Worm (Caenorhabditis elegans) whole organism, L3 larva: ENCODE results near the gene sra-9.

Source experiments
- R02D3.7 ChIP-seq: fragments of 150-350 bp; optimal IDR thresholded peaks from 2 replicates; lab custom pipeline; 2014; ENCODE audit warnings: missing biosample characterization, missing genetic modification characterization
- ZK546.5 ChIP-seq: sonication (generic microtip); optimal IDR thresholded peaks from 2 replicates; lab custom pipeline; 2017; ENCODE audit warnings: missing biosample characterization, missing genetic modification characterization
- aly-2 ChIP-seq: fragments of 150-350 bp; optimal IDR thresholded peaks from 2 replicates; lab custom pipeline; 2014; ENCODE audit warnings: missing biosample characterization, missing genetic modification characterization
- ama-1 ChIP-seq: fragments of 150-350 bp; optimal IDR thresholded peaks from 2 replicates; lab custom pipeline; 2018
- ceh-16 ChIP-seq: sonication (generic microtip); optimal IDR thresholded peaks from 2 replicates; lab custom pipeline; 2017; ENCODE audit warnings: missing biosample characterization, missing genetic modification characterization
- ceh-82 ChIP-seq: fragments of 150-350 bp; optimal IDR thresholded peaks from 2 replicates; lab custom pipeline; 2014; ENCODE audit warnings: missing biosample characterization, missing genetic modification characterization
- daf-12 ChIP-seq: fragments of 150-350 bp; optimal IDR thresholded peaks from 2 replicates; lab custom pipeline; 2014; ENCODE audit warnings: missing biosample characterization, missing genetic modification reagents, missing genetic modification characterization
- elt-1 ChIP-seq: fragments of 150-350 bp; optimal IDR thresholded peaks from 2 replicates; lab custom pipeline; 2014; ENCODE audit warnings: missing biosample characterization, missing genetic modification characterization
- elt-2 ChIP-seq: sonication (generic microtip); optimal IDR thresholded peaks from 2 replicates; lab custom pipeline; 2016; ENCODE audit warnings: missing genetic modification reagents, mild to moderate bottlenecking, missing genetic modification characterization, missing compliant biosample characterization
- eor-1 ChIP-seq, 2 experiments: fragments of 150-350 bp; optimal IDR thresholded peaks; 2 replicates each; lab custom pipeline; 2014 to 2018; ENCODE audit warnings: missing biosample characterization in 2 of 2, missing genetic modification characterization in 2 of 2
- fkh-2 ChIP-seq: fragments of 150-350 bp; optimal IDR thresholded peaks from 2 replicates; lab custom pipeline; 2014; ENCODE audit warnings: missing biosample characterization, missing genetic modification reagents, missing genetic modification characterization
- fos-1 ChIP-seq: fragments of 150-350 bp; optimal IDR thresholded peaks from 2 replicates; lab custom pipeline; 2014; ENCODE audit warnings: missing biosample characterization, missing genetic modification characterization
- hmg-11 ChIP-seq: sonication (generic microtip); optimal IDR thresholded peaks from 2 replicates; lab custom pipeline; 2016; ENCODE audit warnings: missing genetic modification characterization, missing compliant biosample characterization
- lin-15B ChIP-seq: fragments of 150-350 bp; optimal IDR thresholded peaks from 2 replicates; lab custom pipeline; 2014; ENCODE audit warnings: missing biosample characterization, missing genetic modification characterization
- lin-39 ChIP-seq: fragments of 150-350 bp; optimal IDR thresholded peaks from 2 replicates; lab custom pipeline; 2018; ENCODE audit warnings: missing biosample characterization, missing genetic modification reagents, missing genetic modification characterization
- lsy-12 ChIP-seq: sonication (generic microtip); optimal IDR thresholded peaks from 2 replicates; lab custom pipeline; 2016; ENCODE audit warnings: mild to moderate bottlenecking, missing genetic modification characterization, missing compliant biosample characterization
- mdl-1 ChIP-seq: fragments of 150-350 bp; optimal IDR thresholded peaks from 2 replicates; lab custom pipeline; 2014; ENCODE audit warnings: missing biosample characterization, missing genetic modification characterization
- mml-1 ChIP-seq: fragments of 150-350 bp; sonication (generic microtip); optimal IDR thresholded peaks from 3 replicates; lab custom pipeline; 2014; ENCODE audit warnings: missing biosample characterization, missing genetic modification characterization
- nhr-11 ChIP-seq: fragments of 150-350 bp; optimal IDR thresholded peaks from 2 replicates; lab custom pipeline; 2014; ENCODE audit warnings: missing biosample characterization, missing genetic modification characterization
- nhr-12 ChIP-seq: fragments of 150-350 bp; optimal IDR thresholded peaks from 2 replicates; lab custom pipeline; 2014; ENCODE audit warnings: missing biosample characterization, missing genetic modification characterization
- nhr-23 ChIP-seq: fragments of 150-350 bp; optimal IDR thresholded peaks from 2 replicates; lab custom pipeline; 2014; ENCODE audit warnings: missing biosample characterization, missing genetic modification reagents, missing genetic modification characterization
- nhr-237 ChIP-seq: fragments of 150-350 bp; optimal IDR thresholded peaks from 2 replicates; lab custom pipeline; 2014; ENCODE audit warnings: missing biosample characterization, missing genetic modification characterization
- nhr-25 ChIP-seq: sonication (generic microtip); optimal IDR thresholded peaks from 2 replicates; lab custom pipeline; 2017; ENCODE audit warnings: missing biosample characterization, missing genetic modification characterization
- nhr-28 ChIP-seq: fragments of 150-350 bp; optimal IDR thresholded peaks from 2 replicates; lab custom pipeline; 2014; ENCODE audit warnings: missing biosample characterization, missing genetic modification characterization
- nhr-43 ChIP-seq: sonication (generic microtip); optimal IDR thresholded peaks from 2 replicates; lab custom pipeline; 2016; ENCODE audit warnings: mild to moderate bottlenecking, missing genetic modification characterization, missing compliant biosample characterization; ENCODE audit not compliant: poor library complexity, severe bottlenecking
- nhr-67 ChIP-seq: fragments of 150-350 bp; optimal IDR thresholded peaks from 2 replicates; lab custom pipeline; 2014; ENCODE audit warnings: missing biosample characterization, missing genetic modification characterization
- nhr-76 ChIP-seq: fragments of 150-350 bp; sonication (generic microtip); optimal IDR thresholded peaks from 5 replicates; lab custom pipeline; 2014; ENCODE audit warnings: missing biosample characterization, missing genetic modification characterization
- pqm-1 ChIP-seq: fragments of 150-350 bp; optimal IDR thresholded peaks from 2 replicates; lab custom pipeline; 2017; ENCODE audit warnings: missing biosample characterization, missing genetic modification characterization, inconsistent platforms
- sea-2 ChIP-seq: fragments of 150-350 bp; sonication (generic microtip); optimal IDR thresholded peaks from 4 replicates; lab custom pipeline; 2014; ENCODE audit warnings: missing biosample characterization, missing genetic modification reagents, missing genetic modification characterization
- tbx-2 ChIP-seq: sonication (generic microtip); optimal IDR thresholded peaks from 2 replicates; lab custom pipeline; 2016; ENCODE audit warnings: mild to moderate bottlenecking, missing genetic modification characterization, missing compliant biosample characterization
- unc-62 ChIP-seq: fragments of 150-350 bp; sonication (generic microtip); optimal IDR thresholded peaks from 4 replicates; lab custom pipeline; 2014; ENCODE audit warnings: missing biosample characterization, missing genetic modification reagents, missing genetic modification characterization
- zag-1 ChIP-seq: fragments of 150-350 bp; optimal IDR thresholded peaks from 2 replicates; lab custom pipeline; 2014; ENCODE audit warnings: missing biosample characterization, missing genetic modification characterization
- ztf-11 ChIP-seq: fragments of 150-350 bp; optimal IDR thresholded peaks from 2 replicates; lab custom pipeline; 2014; ENCODE audit warnings: missing biosample characterization, missing genetic modification characterization

sra-9 gene

DNA sequence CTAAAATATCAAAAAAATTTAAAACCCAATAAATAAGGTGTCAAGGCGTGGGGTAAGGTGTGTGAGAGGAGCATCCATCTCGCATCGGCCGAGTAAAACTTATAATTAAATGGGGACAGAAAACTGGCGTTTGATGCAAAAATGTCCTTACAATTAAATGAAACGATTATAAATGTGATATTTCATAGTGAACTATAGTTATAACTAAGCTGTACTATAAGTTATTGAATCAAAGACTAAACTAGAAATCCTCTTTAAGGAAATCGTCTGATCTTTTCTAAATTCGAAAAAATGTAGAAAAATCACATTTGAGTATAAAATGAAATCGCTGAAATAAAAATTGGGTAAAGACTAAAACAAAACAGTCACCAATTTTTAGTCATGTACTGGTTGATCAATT, 18.6 kb downstream of the sra-9 start, which contains the start of gene sra-6:
Gene sra-6 (minus strand): TSS at position 101 of the 400 bp plus-strand sequence.
- no peak for TF ChIP-seq R02D3.7 (tag; lab: Kevin White, UChicago)
- no peak for TF ChIP-seq nhr-76 (tag; lab: Kevin White, UChicago)
- TF ChIP-seq nhr-12 (tag; lab: Kevin White, UChicago) = no peak
- no peak for TF ChIP-seq daf-12 (tag; lab: Kevin White, UChicago)
- no peak for TF ChIP-seq lin-39 (tag; lab: Kevin White, UChicago)
- TF ChIP-seq eor-1 (tag; optimal IDR thresholded peaks at IDR 0.05; lab: Kevin White, UChicago) = no peak
- TF ChIP-seq nhr-43 (tag; lab: Kevin White, UChicago) = no peak
- no peak for TF ChIP-seq sea-2 (GFP tag; lab: Kevin White, UChicago)
- no peak for TF ChIP-seq unc-62 (GFP tag; lab: Kevin White, UChicago)
- no peak for TF ChIP-seq nhr-28
- no peak for TF ChIP-seq nhr-67
- TF ChIP-seq zag-1 (tag; lab: Kevin White, UChicago) = no peak
- no peak for TF ChIP-seq fos-1 (tag; lab: Kevin White, UChicago)
- TF ChIP-seq fkh-2 (tag; lab: Kevin White, UChicago) = no peak
- TF ChIP-seq aly-2 (tag; lab: Kevin White, UChicago) = no peak

DNA sequence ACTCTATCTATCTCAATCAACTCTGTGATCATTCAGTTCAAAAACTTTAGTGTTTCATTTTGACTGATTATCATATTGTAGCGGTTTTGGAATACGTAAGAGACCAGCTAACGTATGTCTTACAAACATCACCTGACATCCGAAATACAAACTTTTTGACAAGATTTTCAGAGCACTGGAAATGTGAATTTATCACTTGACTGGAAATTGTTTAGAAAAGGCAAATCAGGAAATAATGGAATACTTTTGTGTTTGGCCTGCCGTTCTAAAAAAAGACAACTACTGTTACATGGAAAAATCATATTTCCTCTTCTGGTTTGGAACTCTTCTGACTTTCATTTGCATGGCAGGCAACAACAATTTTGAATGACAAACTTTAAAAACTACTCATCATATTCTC, 19.4 kb downstream of the sra-9 start, which contains the start of gene F35H8.12:
Gene F35H8.12 (plus strand): TSS at position 301 of the 400 bp plus-strand sequence.
- TF ChIP-seq tbx-2 (tag; lab: Kevin White, UChicago) (no peak), zag-1 (tag; lab: Kevin White, UChicago) (no peak), nhr-237 (tag; lab: Kevin White, UChicago) (no peak), lsy-12 (tag; lab: Kevin White, UChicago) (no peak), unc-62 (GFP tag; lab: Kevin White, UChicago) (no peak), nhr-11 (no peak), sea-2 (GFP tag; lab: Kevin White, UChicago) (no peak), pqm-1 (tag; lab: Kevin White, UChicago) (no peak), ztf-11 (tag; lab: Kevin White, UChicago) (no peak), mdl-1 (tag; lab: Kevin White, UChicago) (no peak), mml-1 (tag; lab: Kevin White, UChicago) (no peak), nhr-28 (no peak), elt-1 (no peak), elt-2 (no peak)

DNA sequence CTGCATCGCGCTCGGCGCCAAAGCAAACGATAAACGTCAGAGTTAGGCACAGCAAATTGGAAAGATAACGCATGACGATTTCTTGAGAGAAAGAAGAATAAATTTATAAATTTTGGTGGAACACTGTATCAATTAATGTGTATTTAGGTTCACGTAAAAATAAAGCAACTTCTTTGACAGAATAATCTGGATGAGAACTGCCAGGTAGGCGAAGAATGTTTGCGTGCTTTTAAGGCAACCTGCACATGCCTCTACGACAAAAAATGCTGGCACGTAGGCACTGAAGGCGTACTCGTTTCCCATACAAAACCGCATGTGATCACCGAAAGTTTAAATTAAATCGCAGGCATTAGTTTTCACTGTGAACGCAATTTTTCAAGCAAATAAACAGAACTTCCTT, 21.1 kb downstream of the sra-9 start, which contains the start of gene F35H8.1:
Gene F35H8.1 (minus strand): TSS at position 101 of the 400 bp plus-strand sequence.
- no peak for TF ChIP-seq nhr-76 (tag; lab: Kevin White, UChicago)
- TF ChIP-seq nhr-237 (tag; lab: Kevin White, UChicago) = no peak

DNA sequence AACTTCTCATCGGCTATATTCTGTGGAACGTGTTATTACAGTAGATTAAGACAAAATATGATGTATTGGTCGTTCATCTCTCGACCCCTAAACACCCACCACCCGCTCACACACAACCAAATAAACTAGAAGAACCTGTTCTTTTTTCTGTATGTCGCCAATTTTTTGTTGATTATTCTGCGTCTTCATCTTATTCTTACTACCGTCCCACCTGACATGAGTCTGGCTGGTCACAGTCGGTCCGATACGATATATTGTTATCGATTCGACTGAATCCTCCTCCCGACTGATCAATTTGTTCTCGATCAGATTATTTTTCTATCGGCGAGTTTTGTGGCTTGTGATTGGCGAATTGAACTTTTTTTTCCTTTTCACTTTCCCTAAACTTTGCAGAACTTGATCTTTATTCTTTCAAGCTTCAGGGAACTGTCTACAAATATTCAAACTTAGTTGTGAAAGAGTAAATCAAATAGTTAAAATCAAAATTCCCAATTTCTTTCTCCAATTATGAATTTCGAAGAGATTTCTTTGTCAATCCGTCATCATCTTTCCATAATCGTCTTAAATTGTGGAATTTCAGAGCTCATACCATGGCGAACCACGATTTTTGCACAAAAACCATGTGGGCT, 22.9 kb downstream of the sra-9 start, which contains the start of gene F35H8.2:
Gene F35H8.2 (plus strand): TSS at position 579 of the 629 bp plus-strand sequence.
- TF ChIP-seq nhr-43 (tag; lab: Kevin White, UChicago) (peak; percentile 58), ama-1 (lab: Kevin White, UChicago) (no peak), nhr-25 (peak; percentile 69), nhr-23 (tag; lab: Kevin White, UChicago) (peak; percentile 58)

DNA sequence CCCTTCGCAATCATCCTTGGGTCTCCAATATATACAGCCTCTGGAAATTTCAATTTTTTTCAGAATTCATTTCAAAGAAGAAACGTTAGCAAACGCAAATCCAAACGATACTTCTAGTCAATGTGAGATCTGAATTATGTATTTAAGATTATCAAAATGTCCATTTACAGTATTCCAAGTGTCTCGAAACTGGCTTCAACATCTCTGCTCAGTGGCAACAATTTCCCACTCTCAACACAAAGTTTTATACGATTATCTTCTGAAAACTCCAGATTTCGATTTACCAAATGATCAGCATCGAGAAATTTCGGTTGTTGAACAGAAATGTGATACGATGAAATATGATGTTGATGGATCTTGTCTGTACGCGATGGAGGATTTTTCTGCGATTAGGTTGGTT, 24.5 kb downstream of the sra-9 start:
- no peak for TF ChIP-seq nhr-237 (tag; lab: Kevin White, UChicago)
- TF ChIP-seq elt-1 = no peak
- TF ChIP-seq ceh-82 = no peak
- no peak for TF ChIP-seq hmg-11 (tag; lab: Kevin White, UChicago)
- no peak for TF ChIP-seq nhr-12 (tag; lab: Kevin White, UChicago)
- TF ChIP-seq lin-15B = no peak
- no peak for TF ChIP-seq pqm-1 (tag; lab: Kevin White, UChicago)
- no peak for TF ChIP-seq ceh-16 (tag; lab: Kevin White, UChicago)
- TF ChIP-seq ZK546.5 (tag; lab: Kevin White, UChicago) = no peak
- TF ChIP-seq unc-62 (GFP tag; lab: Kevin White, UChicago) = no peak
- no peak for TF ChIP-seq ztf-11 (tag; lab: Kevin White, UChicago)
- no peak for TF ChIP-seq nhr-28
- no peak for TF ChIP-seq daf-12 (tag; lab: Kevin White, UChicago)
